Worm (Caenorhabditis elegans) whole organism, late embryonic: ENCODE data around the gene Y39H10B.2.

Source experiments
- F13H6.1 ChIP-seq: sonication (generic microtip); optimal IDR thresholded peaks from 2 replicates; lab custom pipeline; 2016; ENCODE audit warnings: missing genetic modification characterization, missing compliant biosample characterization
- fkh-10 ChIP-seq: fragments of 150-350 bp; optimal IDR thresholded peaks from 2 replicates; lab custom pipeline; 2014; ENCODE audit warnings: missing biosample characterization, missing genetic modification reagents, missing genetic modification characterization
- nfya-1 ChIP-seq: sonication (generic microtip); optimal IDR thresholded peaks from 2 replicates; lab custom pipeline; 2017; ENCODE audit warnings: missing genetic modification characterization, mild to moderate bottlenecking, missing compliant biosample characterization, antibody characterized with exemption, moderate library complexity
- pag-3 ChIP-seq: sonication (generic microtip); optimal IDR thresholded peaks from 2 replicates; lab custom pipeline; 2016; ENCODE audit warnings: missing compliant biosample characterization, missing genetic modification characterization, borderline replicate concordance

- no peak for TF ChIP-seq F13H6.1 (tag; lab: Kevin White, UChicago)
- no peak for TF ChIP-seq pag-3 (tag; lab: Kevin White, UChicago)
- no peak for TF ChIP-seq fkh-10
- no peak for TF ChIP-seq nfya-1 (tag; lab: Kevin White, UChicago)
Measured at ce11 chrV:3649473-3649872, 19.1 kb upstream of the Y39H10B.2 start, which contains the start of gene str-114.
